Fruit fly (Drosophila melanogaster): ENCODE measurements around the gene CG7069.

The CG7069 gene

DNA sequence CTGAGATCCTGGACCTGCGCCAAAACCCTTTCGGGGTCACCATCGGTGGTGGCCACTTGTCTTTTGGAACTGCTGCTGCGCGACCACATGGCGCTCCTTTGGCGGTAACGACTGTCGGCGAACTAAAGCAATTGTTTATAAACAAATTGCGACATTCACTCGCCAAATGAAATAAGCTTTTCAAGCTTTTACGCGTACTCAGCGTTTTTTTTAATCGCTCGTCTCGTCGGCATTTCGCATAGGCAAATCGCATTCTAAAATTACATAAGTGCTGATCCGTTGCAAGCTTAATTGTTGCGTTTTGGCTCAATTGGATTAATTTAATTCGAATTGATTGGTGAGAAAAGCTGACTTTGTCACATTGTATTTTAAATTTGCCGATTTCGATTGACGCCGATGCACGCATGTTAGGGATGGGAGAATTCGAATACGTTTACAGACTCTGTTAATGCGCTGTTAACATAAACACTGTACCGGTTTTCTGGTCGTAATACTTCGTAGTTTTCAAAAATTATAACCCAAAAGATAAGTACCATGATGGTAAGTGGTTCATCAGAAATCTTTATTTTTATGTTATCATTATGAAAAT, 52.1 kb downstream of the CG7069 start, which contains the start of gene pinta:
TSS of gene pinta (minus strand) at position 328 of the 589 bp plus-strand sequence.
- TF ChIP-seq CG15710 (tag; optimal IDR thresholded peaks at IDR 0.05) = no peak
- TF ChIP-seq CG34367 (tag; optimal IDR thresholded peaks at IDR 0.05) = no peak
- TF ChIP-seq CG8301 (tag; optimal IDR thresholded peaks at IDR 0.05) = no peak
- no peak for TF ChIP-seq CG12605 (GFP tag; IDR thresholded peaks at IDR 0.05)

Measured in whole organism, pupa.